Worm (Caenorhabditis elegans): ENCODE results near the gene F48G7.5.

Gene F48G7.5

DNA sequence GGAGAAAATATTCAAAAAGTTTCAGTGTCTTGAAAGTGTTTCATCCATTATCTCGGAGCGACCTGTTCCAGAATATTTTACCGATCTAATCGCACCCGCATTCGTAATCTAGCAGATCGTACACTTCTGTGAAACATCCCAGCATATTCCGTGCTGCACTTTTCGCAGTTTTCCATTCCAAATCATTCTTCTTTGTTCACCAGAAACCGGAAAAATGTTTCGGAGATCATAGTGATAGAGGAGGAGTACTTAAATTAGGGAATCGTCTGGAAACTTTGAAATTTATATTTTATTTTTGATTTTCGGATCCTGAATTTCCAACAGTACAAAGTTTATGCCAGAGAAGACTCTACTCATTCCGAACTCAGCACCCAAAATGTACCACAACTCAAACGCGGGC is 37.3 kb downstream of the F48G7.5 start, which contains the start of gene K06H6.2 (continued):
- no peak for TF ChIP-seq let-607 (tag; optimal IDR thresholded peaks at IDR 0.05)
- TF ChIP-seq mxl-1 (tag; optimal IDR thresholded peaks at IDR 0.05) = no peak
- TF ChIP-seq K11D2.4 (GFP tag; IDR thresholded peaks at IDR 0.05) = no peak
- no peak for TF ChIP-seq akir-1 (GFP tag; optimal IDR thresholded peaks at IDR 0.05)

DNA sequence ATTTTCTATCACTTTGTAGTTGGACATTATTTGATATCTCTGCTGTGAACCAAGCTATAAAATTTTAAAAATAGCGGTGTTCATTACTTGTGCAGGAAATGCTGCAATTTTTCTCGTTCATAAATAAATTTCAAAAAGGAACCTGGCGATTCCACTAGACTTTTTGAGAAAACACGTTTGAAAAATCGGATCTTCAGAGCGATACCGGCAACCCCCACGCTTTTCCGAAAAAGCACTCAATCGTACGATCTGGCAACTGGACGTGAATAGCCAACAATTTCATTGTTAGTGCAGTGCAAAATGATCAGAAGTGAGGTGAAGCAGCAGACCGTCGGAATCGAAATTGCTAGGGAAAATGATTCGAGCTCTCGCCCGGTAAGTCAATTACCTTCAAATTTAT is 41.1 kb downstream of the F48G7.5 start, which contains the start of gene nstp-7:
Gene nstp-7 (plus strand): TSS at position 301 of the 400 bp plus-strand sequence.
- TF ChIP-seq F39B2.1 (GFP tag; IDR thresholded peaks at IDR 0.05) (no peak), B0336.3 (GFP tag; IDR thresholded peaks at IDR 0.05) (no peak), ceh-100 (GFP tag; IDR thresholded peaks at IDR 0.05) (no peak), dpl-1 (GFP tag; optimal IDR thresholded peaks at IDR 0.05) (no peak), egrh-3 (GFP tag; IDR thresholded peaks at IDR 0.05) (no peak), ama-1 (optimal IDR thresholded peaks at IDR 0.05) (no peak), ama-1 (GFP tag; optimal IDR thresholded peaks at IDR 0.05) (no peak), B0019.2 (GFP tag; conservative IDR thresholded peaks at IDR 0.05) (no peak), madf-8 (GFP tag; conservative IDR thresholded peaks at IDR 0.05) (no peak), nfyb-1 (GFP tag; IDR thresholded peaks at IDR 0.05) (no peak), Y53F4B.3 (GFP tag; IDR thresholded peaks at IDR 0.05) (no peak), C17E4.6 (GFP tag; IDR thresholded peaks at IDR 0.05) (no peak), F55B11.4 (tag; optimal IDR thresholded peaks at IDR 0.05; ENCODE audit: borderline replicate concordance, insufficient read depth) (no peak), Y67H2A.10 (GFP tag; conservative IDR thresholded peaks at IDR 0.05) (no peak), lin-26 (GFP tag; IDR thresholded peaks at IDR 0.05) (no peak), zfh-2 (GFP tag; conservative IDR thresholded peaks at IDR 0.05) (no peak)

DNA sequence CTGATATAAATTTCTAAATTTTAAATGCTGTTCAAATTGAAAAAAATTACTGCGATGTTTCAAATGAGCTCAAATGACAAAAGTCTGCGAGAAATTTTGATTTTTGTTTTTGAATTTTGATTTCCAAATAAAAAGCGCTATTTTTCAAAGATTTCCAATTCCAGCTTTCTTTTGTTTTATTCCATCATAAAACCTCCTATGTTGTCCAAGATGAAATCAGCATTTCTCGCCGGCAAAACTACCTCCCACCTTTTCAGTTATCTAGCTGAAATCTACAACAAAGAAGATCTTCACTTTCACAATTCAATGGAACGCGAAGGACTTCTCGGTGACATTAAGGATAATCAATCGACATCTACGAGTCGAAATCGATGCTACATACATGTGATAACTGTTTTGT is 43.8 kb downstream of the F48G7.5 start, which contains the start of gene K06H6.4:
Gene K06H6.4 (plus strand): TSS at position 301 of the 400 bp plus-strand sequence.
- no peak for TF ChIP-seq F10E7.11 (tag; optimal IDR thresholded peaks at IDR 0.05)
- no peak for TF ChIP-seq ceh-58 (GFP tag; IDR thresholded peaks at IDR 0.05)
- TF ChIP-seq zfh-2 (GFP tag; conservative IDR thresholded peaks at IDR 0.05) = no peak
- TF ChIP-seq him-1 (tag; optimal IDR thresholded peaks at IDR 0.05) = no peak
- TF ChIP-seq T07F8.4 (tag; optimal IDR thresholded peaks at IDR 0.05) = no peak
- TF ChIP-seq mxl-1 (tag; optimal IDR thresholded peaks at IDR 0.05) = no peak
- TF ChIP-seq Y56A3A.18 (GFP tag; IDR thresholded peaks at IDR 0.05) = no peak
- no peak for TF ChIP-seq rcor-1 (GFP tag; IDR thresholded peaks at IDR 0.05)
- no peak for TF ChIP-seq unc-130 (GFP tag; optimal IDR thresholded peaks at IDR 0.05)
- TF ChIP-seq ceh-91 (GFP tag; IDR thresholded peaks at IDR 0.05) = no peak
- no peak for TF ChIP-seq nhr-27 (tag; optimal IDR thresholded peaks at IDR 0.05)
- TF ChIP-seq zim-3 (tag; optimal IDR thresholded peaks at IDR 0.05) = no peak
- no peak for TF ChIP-seq ets-4 (GFP tag; optimal IDR thresholded peaks at IDR 0.05)
- no peak for TF ChIP-seq Y95B8A.8 (GFP tag; IDR thresholded peaks at IDR 0.05)

DNA sequence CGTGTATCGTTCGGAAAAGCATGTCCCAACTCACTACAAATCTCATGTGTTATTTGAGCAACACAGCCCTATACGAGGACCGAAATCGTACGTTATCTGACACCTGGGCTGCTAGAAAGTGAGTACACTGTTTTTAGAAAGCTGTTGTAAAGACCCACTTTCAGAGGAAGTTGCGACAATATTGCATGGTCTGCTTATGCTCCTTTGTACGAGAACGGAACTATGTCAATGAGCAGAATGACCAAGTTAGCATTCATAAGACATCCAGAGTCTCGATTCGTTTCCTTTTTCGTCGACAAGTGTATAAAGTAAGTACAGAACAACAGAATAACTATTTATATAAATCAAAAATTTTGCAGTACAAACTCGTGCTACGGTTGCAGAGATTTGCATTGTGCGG is 45.8 kb downstream of the F48G7.5 start:
- TF ChIP-seq hsf-1 (GFP tag; IDR thresholded peaks at IDR 0.05) (no peak), lin-40 (tag; optimal IDR thresholded peaks at IDR 0.05) (no peak), zfh-2 (GFP tag; conservative IDR thresholded peaks at IDR 0.05) (no peak), bed-1 (GFP tag; IDR thresholded peaks at IDR 0.05) (no peak)

Measured in whole organism, young adult.